Fruit fly (Drosophila melanogaster) whole organism: ENCODE measurements around the gene Ance-3.

ENCODE experiments used
- CG8478 ChIP-seq: fragments of >200 bp; optimal IDR thresholded peaks from 2 replicates; lab custom pipeline; 2018; ENCODE audit warnings: inconsistent platforms
- EcR ChIP-seq, 2 experiments: fragments of >200 bp; optimal IDR thresholded peaks; 2 replicates each; lab custom pipeline; 2017; ENCODE audit warnings: missing biosample characterization in 2 of 2, missing genetic modification characterization in 2 of 2, missing genetic modification reagents in 2 of 2
- psq ChIP-seq: fragments of >200 bp; optimal IDR thresholded peaks from 2 replicates; lab custom pipeline; 2017
- usp ChIP-seq: fragments of >200 bp; optimal IDR thresholded peaks from 2 replicates; lab custom pipeline; 2017; ENCODE audit warnings: missing biosample characterization, missing genetic modification characterization, mixed read lengths

DNA sequence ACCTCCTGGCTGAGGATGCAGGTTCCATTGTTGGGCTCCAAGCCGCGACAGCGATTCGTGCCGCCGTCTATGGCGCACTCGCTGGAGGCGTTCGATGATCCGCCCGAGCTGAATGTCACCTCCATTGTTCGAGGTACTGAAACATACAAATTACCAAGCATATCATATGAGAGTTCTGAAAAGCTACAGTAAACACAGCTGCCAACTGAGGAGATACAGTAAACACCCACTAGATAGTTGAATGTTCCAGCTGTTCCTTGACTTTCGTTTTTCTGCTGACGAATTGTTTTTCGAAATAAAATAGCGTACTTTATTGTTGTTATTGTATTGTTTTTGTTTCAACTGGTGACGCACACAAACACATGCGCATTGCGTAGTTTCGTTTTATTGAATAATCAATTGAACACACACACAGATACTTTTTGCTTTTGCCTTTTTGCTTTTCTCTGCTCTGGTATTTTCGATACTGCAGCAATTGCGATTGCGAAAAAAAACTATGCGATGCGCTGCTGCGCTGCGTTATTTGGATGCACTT is 10.7 kb upstream of the Ance-3 start:
- no peak for TF ChIP-seq CG8478
- no peak for TF ChIP-seq usp
- TF ChIP-seq psq (lab: Kevin White, UChicago) = no peak
- TF ChIP-seq EcR (GFP tag; optimal IDR thresholded peaks at IDR 0.05; lab: Kevin White, UChicago) = no peak
